Fruit fly (Drosophila melanogaster) whole organism, embryonic: ENCODE measurements around the gene Aasdh.

ENCODE experiments used
- Adf1 ChIP-seq: fragments of 200-800 bp; sonication (Bioruptor generic); IDR thresholded peaks from 2 replicates; pipeline ENCODE4 v1.3.6; 2022; ENCODE audit warnings: missing biosample characterization, missing genetic modification characterization
- Atf-2 ChIP-seq: fragments of 200-800 bp; sonication (Bioruptor generic); optimal IDR thresholded peaks from 2 replicates; lab custom pipeline; 2016; ENCODE audit warnings: missing biosample characterization, missing genetic modification characterization
- BEAF-32 ChIP-seq: fragments of 200-800 bp; sonication (Bioruptor generic); optimal IDR thresholded peaks from 3 replicates; lab custom pipeline; 2017; ENCODE audit warnings: missing biosample characterization, missing genetic modification characterization, mild to moderate bottlenecking, moderate library complexity, missing genetic modification reagents
- Bteb2 ChIP-seq: fragments of 200-800 bp; sonication (Bioruptor generic); optimal IDR thresholded peaks from 2 replicates; lab custom pipeline; 2016; ENCODE audit warnings: missing biosample characterization, missing genetic modification characterization
- CG12104 ChIP-seq: fragments of 200-800 bp; sonication (Bioruptor generic); optimal IDR thresholded peaks from 3 replicates; lab custom pipeline; 2016; ENCODE audit warnings: missing biosample characterization, missing genetic modification characterization
- CG12155 ChIP-seq: fragments of 200-800 bp; sonication (Bioruptor generic); optimal IDR thresholded peaks from 3 replicates; lab custom pipeline; 2016; ENCODE audit warnings: missing biosample characterization, missing genetic modification characterization
- CG12236 ChIP-seq: fragments of 200-800 bp; sonication (Bioruptor generic); optimal IDR thresholded peaks from 2 replicates; lab custom pipeline; 2016; ENCODE audit warnings: missing biosample characterization, missing genetic modification characterization
- CG1233 ChIP-seq: fragments of 200-800 bp; sonication (Bioruptor generic); optimal IDR thresholded peaks from 4 replicates; lab custom pipeline; 2018; ENCODE audit warnings: missing biosample characterization, mild to moderate bottlenecking, missing genetic modification characterization
- CG13287 ChIP-seq: fragments of 200-800 bp; sonication (Bioruptor generic); IDR thresholded peaks from 2 replicates; pipeline ENCODE4 v1.3.6; 2022; ENCODE audit warnings: missing biosample characterization, missing genetic modification characterization; ENCODE audit not compliant: partially characterized antibody
- CG14014 ChIP-seq: fragments of 200-800 bp; sonication (Bioruptor generic); IDR thresholded peaks from 2 replicates; pipeline ENCODE4 v1.3.6; 2022; ENCODE audit warnings: missing biosample characterization, missing genetic modification characterization
- CG14441 ChIP-seq: fragments of 200-800 bp; sonication (Bioruptor generic); IDR thresholded peaks from 2 replicates; pipeline ENCODE4 v1.3.6; 2022; ENCODE audit warnings: missing biosample characterization, missing genetic modification characterization
- CG14667 ChIP-seq: fragments of 200-800 bp; sonication (Bioruptor generic); IDR thresholded peaks from 2 replicates; pipeline ENCODE4 v1.3.6; 2022; ENCODE audit warnings: missing biosample characterization, missing genetic modification characterization
- CG14710 ChIP-seq: fragments of 200-800 bp; sonication (Bioruptor generic); optimal IDR thresholded peaks from 3 replicates; lab custom pipeline; 2019; ENCODE audit warnings: missing biosample characterization, mild to moderate bottlenecking, missing genetic modification characterization, moderate library complexity
- CG14860 ChIP-seq: fragments of 200-800 bp; sonication (Bioruptor generic); IDR thresholded peaks from 3 replicates; pipeline ENCODE4 v1.3.6; 2022; ENCODE audit warnings: missing biosample characterization, missing genetic modification characterization; ENCODE audit not compliant: partially characterized antibody
- CG15601 ChIP-seq: fragments of 200-800 bp; sonication (Bioruptor generic); optimal IDR thresholded peaks from 3 replicates; lab custom pipeline; 2019; ENCODE audit warnings: missing biosample characterization, mild to moderate bottlenecking, missing genetic modification characterization, moderate library complexity
- CG1603 ChIP-seq: fragments of 200-800 bp; sonication (Bioruptor generic); optimal IDR thresholded peaks from 2 replicates; lab custom pipeline; 2019; ENCODE audit warnings: missing biosample characterization, mild to moderate bottlenecking, missing genetic modification characterization, moderate library complexity
- CG17568 ChIP-seq: fragments of 200-800 bp; sonication (Bioruptor generic); optimal IDR thresholded peaks from 2 replicates; lab custom pipeline; 2018; ENCODE audit warnings: missing biosample characterization, mild to moderate bottlenecking, missing genetic modification characterization, moderate library complexity
- CG32772 ChIP-seq: fragments of 200-800 bp; sonication (Bioruptor generic); IDR thresholded peaks from 2 replicates; pipeline ENCODE4 v1.3.6; 2022; ENCODE audit warnings: missing biosample characterization, missing genetic modification characterization
- CG3726 ChIP-seq: fragments of 200-800 bp; sonication (Bioruptor generic); IDR thresholded peaks from 3 replicates; pipeline ENCODE4, ENCODE4 v1.3.6; 2022; ENCODE audit warnings: missing biosample characterization, missing genetic modification characterization
- CG3995 ChIP-seq: fragments of 200-800 bp; sonication (Bioruptor generic); optimal IDR thresholded peaks from 3 replicates; lab custom pipeline; 2016; ENCODE audit warnings: missing biosample characterization, missing genetic modification characterization
- CG4707 ChIP-seq: fragments of 200-800 bp; sonication (Bioruptor generic); optimal IDR thresholded peaks from 2 replicates; lab custom pipeline; 2018; ENCODE audit warnings: missing biosample characterization, mild to moderate bottlenecking, missing genetic modification characterization, moderate library complexity
- CG8944 ChIP-seq: fragments of 200-800 bp; sonication (Bioruptor generic); optimal IDR thresholded peaks from 3 replicates; lab custom pipeline; 2016; ENCODE audit warnings: missing biosample characterization, missing genetic modification characterization
- Camta ChIP-seq: fragments of 200-800 bp; sonication (Bioruptor generic); optimal IDR thresholded peaks from 2 replicates; lab custom pipeline; 2016; ENCODE audit warnings: missing biosample characterization, missing genetic modification characterization
- Dfd ChIP-seq, 2 experiments: fragments of >200 bp; optimal IDR thresholded peaks; 2 replicates each; lab custom pipeline; 2017; ENCODE audit warnings: missing biosample characterization in 2 of 2, missing genetic modification characterization in 2 of 2
- Dp ChIP-seq: fragments of 200-800 bp; sonication (Bioruptor generic); optimal IDR thresholded peaks from 2 replicates; lab custom pipeline; 2018; ENCODE audit warnings: missing biosample characterization, mild to moderate bottlenecking, missing genetic modification characterization, moderate library complexity
- Dref ChIP-seq: fragments of 200-800 bp; sonication (Bioruptor generic); IDR thresholded peaks from 2 replicates; pipeline ENCODE4 v1.3.6; 2022; ENCODE audit warnings: missing biosample characterization, missing genetic modification characterization
- H2.0 ChIP-seq: fragments of 200-800 bp; sonication (Bioruptor generic); IDR thresholded peaks from 2 replicates; pipeline ENCODE4 v1.3.6; 2022; ENCODE audit warnings: missing biosample characterization, missing genetic modification characterization
- HLH3B ChIP-seq: fragments of 200-800 bp; sonication (Bioruptor generic); IDR thresholded peaks from 2 replicates; pipeline ENCODE4 v1.3.6; 2022; ENCODE audit warnings: missing biosample characterization, missing genetic modification characterization
- HmgZ ChIP-seq: fragments of 200-800 bp; sonication (Bioruptor generic); optimal IDR thresholded peaks from 2 replicates; lab custom pipeline; 2018; ENCODE audit warnings: missing biosample characterization, mild to moderate bottlenecking, missing genetic modification characterization
- Hmr ChIP-seq: fragments of 200-800 bp; sonication (Bioruptor generic); optimal IDR thresholded peaks from 3 replicates; lab custom pipeline; 2017; ENCODE audit warnings: mild to moderate bottlenecking, missing biosample characterization, missing genetic modification reagents, missing genetic modification characterization
- MTF-1 ChIP-seq: fragments of 200-800 bp; sonication (Bioruptor generic); optimal IDR thresholded peaks from 2 replicates; lab custom pipeline; 2018; ENCODE audit warnings: missing biosample characterization, mild to moderate bottlenecking, missing genetic modification characterization, borderline replicate concordance
- Sin3A ChIP-seq: fragments of >200 bp; optimal IDR thresholded peaks from 2 replicates; lab custom pipeline; 2018
- abd-A ChIP-seq: fragments of 200-800 bp; sonication (Bioruptor generic); optimal IDR thresholded peaks from 3 replicates; lab custom pipeline; 2019; ENCODE audit warnings: missing biosample characterization, mild to moderate bottlenecking, missing genetic modification characterization, moderate library complexity
- br ChIP-seq: fragments of >200 bp; optimal IDR thresholded peaks from 2 replicates; lab custom pipeline; 2017
- cas ChIP-seq: fragments of 200-800 bp; sonication (Bioruptor generic); IDR thresholded peaks from 2 replicates; pipeline ENCODE4 v1.3.6; 2022; ENCODE audit warnings: missing biosample characterization, missing genetic modification characterization
- eve ChIP-seq, 2 experiments: fragments of >200 bp; optimal IDR thresholded peaks; 2 replicates each; lab custom pipeline; 2017; ENCODE audit warnings: missing biosample characterization in 2 of 2, missing genetic modification characterization in 2 of 2
- exex ChIP-seq: fragments of 200-800 bp; sonication (Bioruptor generic); optimal IDR thresholded peaks from 4 replicates; lab custom pipeline; 2018; ENCODE audit warnings: missing biosample characterization, mild to moderate bottlenecking, missing genetic modification characterization, moderate library complexity
- fu2 ChIP-seq: fragments of 200-800 bp; sonication (Bioruptor generic); optimal IDR thresholded peaks from 2 replicates; lab custom pipeline; 2016; ENCODE audit warnings: missing biosample characterization, missing genetic modification characterization
- hbn ChIP-seq: fragments of 200-800 bp; sonication (Bioruptor generic); IDR thresholded peaks from 2 replicates; pipeline ENCODE4 v1.3.6; 2022; ENCODE audit warnings: missing biosample characterization, missing genetic modification characterization; ENCODE audit not compliant: partially characterized antibody
- ind ChIP-seq: fragments of 200-800 bp; sonication (Bioruptor generic); optimal IDR thresholded peaks from 3 replicates; lab custom pipeline; 2016; ENCODE audit warnings: missing biosample characterization, missing genetic modification characterization
- kay ChIP-seq: fragments of 200-800 bp; sonication (Bioruptor generic); optimal IDR thresholded peaks from 2 replicates; lab custom pipeline; 2016; ENCODE audit warnings: missing biosample characterization, missing genetic modification characterization
- luna ChIP-seq: fragments of 200-800 bp; sonication (Bioruptor generic); optimal IDR thresholded peaks from 2 replicates; lab custom pipeline; 2016; ENCODE audit warnings: missing biosample characterization, missing genetic modification characterization
- maf-S ChIP-seq: fragments of 200-800 bp; sonication (Bioruptor generic); optimal IDR thresholded peaks from 2 replicates; lab custom pipeline; 2016; ENCODE audit warnings: missing biosample characterization, missing genetic modification characterization
- pzg ChIP-seq: fragments of 200-800 bp; sonication (Bioruptor generic); optimal IDR thresholded peaks from 3 replicates; lab custom pipeline; 2018; ENCODE audit warnings: missing biosample characterization, mild to moderate bottlenecking, missing genetic modification characterization, moderate library complexity
- rib ChIP-seq: fragments of 200-800 bp; sonication (Bioruptor generic); IDR thresholded peaks from 2 replicates; pipeline ENCODE4 v1.3.6; 2022; ENCODE audit warnings: missing biosample characterization, missing genetic modification characterization
- seq ChIP-seq: fragments of 200-800 bp; sonication (Bioruptor generic); IDR thresholded peaks from 2 replicates; pipeline ENCODE4 v1.3.6; 2022; ENCODE audit warnings: missing biosample characterization, missing genetic modification characterization
- slbo ChIP-seq: fragments of 200-800 bp; sonication (Bioruptor generic); IDR thresholded peaks from 2 replicates; pipeline ENCODE4 v1.3.6; 2022; ENCODE audit warnings: missing biosample characterization, missing genetic modification characterization
- sob ChIP-seq: fragments of 200-800 bp; sonication (Bioruptor generic); IDR thresholded peaks from 2 replicates; pipeline ENCODE4 v1.3.6; 2022; ENCODE audit warnings: missing biosample characterization, missing genetic modification characterization
- tio ChIP-seq: fragments of 200-800 bp; sonication (Bioruptor generic); optimal IDR thresholded peaks from 2 replicates; lab custom pipeline; 2017; ENCODE audit warnings: missing biosample characterization, missing genetic modification characterization, inconsistent platforms
- vvl ChIP-seq: fragments of 200-800 bp; sonication (Bioruptor generic); IDR thresholded peaks from 2 replicates; pipeline ENCODE4 v1.3.6; 2022; ENCODE audit warnings: missing biosample characterization, missing genetic modification characterization
- wdn ChIP-seq: fragments of 200-800 bp; sonication (Bioruptor generic); IDR thresholded peaks from 2 replicates; pipeline ENCODE4 v1.3.6; 2022; ENCODE audit warnings: missing biosample characterization, missing genetic modification characterization
- zfh1 ChIP-seq: fragments of 200-800 bp; sonication (Bioruptor generic); IDR thresholded peaks from 3 replicates; pipeline ENCODE4 v1.3.6; 2022; ENCODE audit warnings: missing biosample characterization, missing genetic modification characterization

Gene Aasdh

dm6 chr2L:8437176-8437575 is 12.2 kb downstream of the Aasdh start, which contains the start of the genes D12 and Chrac-14 (continued):
- TF ChIP-seq BEAF-32 (GFP tag; lab: Kevin White, UChicago) (peak; percentile 26), sob (GFP tag; lab: Robert Waterston, UW) (peak; percentile 69; the same call in 1 of the 2 replicates), CG14441 (GFP tag; lab: Robert Waterston, UW) (no peak), Hmr (no peak), hbn (GFP tag; lab: Robert Waterston, UW) (no peak), ind (GFP tag; lab: Kevin White, UChicago) (peak; percentile 25), kay (GFP tag; lab: Kevin White, UChicago) (no peak), exex (tag; lab: Kevin White, UChicago) (no peak), CG4707 (GFP tag; lab: Kevin White, UChicago) (no peak), CG12236 (no peak), CG1233 (no peak), Dp (GFP tag; lab: Kevin White, UChicago) (peak; percentile 70), slbo (peak; percentile 37; the same call in 1 of the 2 replicates), CG12155 (GFP tag; lab: Kevin White, UChicago) (peak; percentile 21), Dref (GFP tag; lab: Robert Waterston, UW) (0 out of 2 replicates have a peak, but pooled peaks have one; percentile 15), Adf1 (GFP tag; lab: Robert Waterston, UW) (0 out of 2 replicates have a peak, but pooled peaks have one; percentile 16), Dfd (GFP tag; optimal IDR thresholded peaks at IDR 0.05; lab: Kevin White, UChicago) (no peak), cas (no peak), HLH3B (GFP tag; lab: Robert Waterston, UW) (no peak), eve (GFP tag; optimal IDR thresholded peaks at IDR 0.05; lab: Kevin White, UChicago) (no peak), CG14710 (tag; lab: Kevin White, UChicago) (peak; percentile 29), CG32772 (GFP tag; lab: Robert Waterston, UW) (no peak), rib (GFP tag; lab: Robert Waterston, UW) (no peak), CG1603 (peak; percentile 65), Bteb2 (GFP tag; lab: Kevin White, UChicago) (no peak), CG3995 (GFP tag; lab: Kevin White, UChicago) (peak; percentile 92), br (lab: Kevin White, UChicago) (no peak), CG8944 (GFP tag; lab: Kevin White, UChicago) (no peak), HmgZ (peak; percentile 18), seq (GFP tag; lab: Robert Waterston, UW) (no peak), pzg (GFP tag; lab: Kevin White, UChicago) (peak; percentile 60), abd-A (tag; lab: Kevin White, UChicago) (no peak), Camta (GFP tag; lab: Kevin White, UChicago) (no peak), tio (GFP tag; lab: Kevin White, UChicago) (no peak), CG3726 (no peak), CG12104 (GFP tag; lab: Kevin White, UChicago) (no peak), CG15601 (no peak), CG17568 (no peak), vvl (0 out of 2 replicates have a peak, but pooled peaks have one; percentile 17), CG13287 (0 out of 2 replicates have a peak, but pooled peaks have one; percentile 33), luna (GFP tag; lab: Kevin White, UChicago) (peak; percentile 11), H2.0 (peak; percentile 37; the same call in 1 of the 2 replicates), MTF-1 (GFP tag; lab: Kevin White, UChicago) (no peak), wdn (GFP tag; lab: Robert Waterston, UW) (no peak), Atf-2 (GFP tag; lab: Kevin White, UChicago) (no peak), zfh1 (GFP tag; lab: Robert Waterston, UW) (peak; percentile 42; the same call in 1 of the 3 replicates), CG14667 (GFP tag; lab: Robert Waterston, UW) (no peak), Sin3A (lab: Kevin White, UChicago) (peak; percentile 50), maf-S (peak; percentile 32), CG14860 (GFP tag; lab: Robert Waterston, UW) (no peak), fu2 (GFP tag; lab: Kevin White, UChicago) (peak; percentile 18), CG14014 (GFP tag; lab: Robert Waterston, UW) (no peak)
